Worm (Caenorhabditis elegans) whole organism, L4 larva: ENCODE measurements around the gene C07A4.3.

Source experiments
- F26F4.8 ChIP-seq: fragments of 200-800 bp; sonication (Bioruptor generic); conservative IDR thresholded peaks from 2 replicates; pipeline ENCODE4 v1.3.6; 2022; ENCODE audit warnings: missing genetic modification characterization, missing compliant biosample characterization
- Y75B8A.6 ChIP-seq: fragments of 200-800 bp; sonication (Bioruptor generic); IDR thresholded peaks from 2 replicates; pipeline ENCODE4 v1.3.6; 2022; ENCODE audit warnings: missing genetic modification reagents, missing genetic modification characterization, missing compliant biosample characterization
- arid-1 ChIP-seq: fragments of 200-800 bp; sonication (Bioruptor generic); conservative IDR thresholded peaks from 2 replicates; pipeline ENCODE4 v1.3.6; 2022; ENCODE audit warnings: missing genetic modification reagents, missing genetic modification characterization, missing compliant biosample characterization
- ceh-62 ChIP-seq: sonication (generic microtip); optimal IDR thresholded peaks from 2 replicates; lab custom pipeline; 2017; ENCODE audit warnings: missing biosample characterization, missing genetic modification characterization
- egl-43 ChIP-seq: fragments of 200-800 bp; sonication (Bioruptor generic); IDR thresholded peaks from 2 replicates; pipeline ENCODE4 v1.3.6; 2022; ENCODE audit warnings: missing genetic modification reagents, missing genetic modification characterization, missing compliant biosample characterization
- mdt-29 ChIP-seq: fragments of 200-800 bp; sonication (Bioruptor generic); IDR thresholded peaks from 2 replicates; pipeline ENCODE4 v1.3.6; 2022; ENCODE audit warnings: missing genetic modification reagents, missing genetic modification characterization, missing compliant biosample characterization
- set-16 ChIP-seq: fragments of 200-800 bp; sonication (Bioruptor generic); IDR thresholded peaks from 2 replicates; pipeline ENCODE4 v1.3.6; 2022; ENCODE audit warnings: missing genetic modification reagents, missing genetic modification characterization, missing compliant biosample characterization
- tag-97 ChIP-seq: fragments of 200-800 bp; sonication (Bioruptor generic); IDR thresholded peaks from 2 replicates; pipeline ENCODE4 v1.3.6; 2022; ENCODE audit warnings: missing genetic modification characterization, missing compliant biosample characterization

Gene C07A4.3

DNA sequence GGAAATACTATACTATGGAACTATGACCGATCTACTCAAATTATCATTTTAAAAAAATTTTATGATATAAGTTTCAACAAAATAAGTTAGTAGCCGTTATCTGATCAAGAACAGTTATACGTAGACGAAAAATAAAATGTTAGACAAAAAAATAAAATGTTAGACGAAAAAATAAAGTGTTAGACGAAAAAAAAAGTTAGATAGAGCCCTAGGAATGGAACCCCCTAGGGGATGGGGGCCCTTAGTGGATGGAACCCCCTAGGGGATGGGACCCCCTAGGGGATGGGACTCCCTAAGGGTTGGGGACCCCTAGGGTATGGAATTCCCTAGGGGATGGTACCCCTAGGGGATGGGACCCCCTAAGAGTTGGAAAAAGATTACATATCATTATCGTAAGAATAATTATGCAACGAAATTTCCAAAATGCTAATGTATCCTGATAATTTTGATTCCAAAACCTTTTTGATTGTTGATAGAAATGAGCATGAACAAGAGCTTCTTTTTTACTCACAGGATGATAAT, 44.5 kb downstream of the C07A4.3 start:
- TF ChIP-seq set-16 (peak; percentile 41), mdt-29 (no peak), arid-1 (GFP tag; lab: Robert Waterston, UW) (no peak), F26F4.8 (GFP tag; lab: Robert Waterston, UW) (no peak), egl-43 (GFP tag; lab: Robert Waterston, UW) (peak; percentile 22; the same call in 1 of the 2 replicates), tag-97 (GFP tag; lab: Robert Waterston, UW) (peak; percentile 70; the same call in 1 of the 2 replicates), ceh-62 (tag; lab: Kevin White, UChicago) (no peak), Y75B8A.6 (no peak)
